Fruit fly (Drosophila melanogaster) whole organism, embryonic: ENCODE data around the gene CG12177.

Source experiments
- Bteb2 ChIP-seq: fragments of 200-800 bp; sonication (Bioruptor generic); optimal IDR thresholded peaks from 2 replicates; lab custom pipeline; 2016; ENCODE audit warnings: missing biosample characterization, missing genetic modification characterization
- CG1024 ChIP-seq: fragments of 200-800 bp; sonication (Bioruptor generic); IDR thresholded peaks from 2 replicates; pipeline ENCODE4 v1.3.6; 2022; ENCODE audit warnings: missing biosample characterization, missing genetic modification characterization
- CG10274 ChIP-seq: fragments of 200-800 bp; sonication (Bioruptor generic); optimal IDR thresholded peaks from 3 replicates; lab custom pipeline; 2017; ENCODE audit warnings: missing biosample characterization, mild to moderate bottlenecking, missing genetic modification characterization
- CG12071 ChIP-seq: fragments of 200-800 bp; sonication (Bioruptor generic); optimal IDR thresholded peaks from 3 replicates; lab custom pipeline; 2018; ENCODE audit warnings: missing biosample characterization, mild to moderate bottlenecking, missing genetic modification characterization
- CG13287 ChIP-seq: fragments of 200-800 bp; sonication (Bioruptor generic); IDR thresholded peaks from 2 replicates; pipeline ENCODE4 v1.3.6; 2022; ENCODE audit warnings: missing biosample characterization, missing genetic modification characterization; ENCODE audit not compliant: partially characterized antibody
- CG13424 ChIP-seq: fragments of 200-800 bp; sonication (Bioruptor generic); optimal IDR thresholded peaks from 2 replicates; lab custom pipeline; 2019; ENCODE audit warnings: missing biosample characterization, mild to moderate bottlenecking, missing genetic modification characterization, moderate library complexity
- CG14667 ChIP-seq: fragments of 200-800 bp; sonication (Bioruptor generic); IDR thresholded peaks from 2 replicates; pipeline ENCODE4 v1.3.6; 2022; ENCODE audit warnings: missing biosample characterization, missing genetic modification characterization
- CG15696 ChIP-seq: fragments of 200-800 bp; sonication (Bioruptor generic); optimal IDR thresholded peaks from 2 replicates; lab custom pipeline; 2019; ENCODE audit warnings: missing biosample characterization, mild to moderate bottlenecking, missing genetic modification characterization, moderate library complexity
- CG1647 ChIP-seq: fragments of 200-800 bp; sonication (Bioruptor generic); optimal IDR thresholded peaks from 3 replicates; lab custom pipeline; 2016; ENCODE audit warnings: missing biosample characterization, missing genetic modification characterization
- CG16779 ChIP-seq: fragments of 200-800 bp; sonication (Bioruptor generic); IDR thresholded peaks from 2 replicates; pipeline ENCODE4 v1.3.6; 2022; ENCODE audit warnings: missing biosample characterization, missing genetic modification characterization
- CG17328 ChIP-seq: fragments of 200-800 bp; sonication (Bioruptor generic); IDR thresholded peaks from 2 replicates; pipeline ENCODE4 v1.3.6; 2022; ENCODE audit warnings: missing biosample characterization, missing genetic modification characterization
- CG2202 ChIP-seq: fragments of 200-800 bp; sonication (Bioruptor generic); optimal IDR thresholded peaks from 2 replicates; lab custom pipeline; 2018; ENCODE audit warnings: missing biosample characterization, mild to moderate bottlenecking, missing genetic modification characterization
- CG34376 ChIP-seq: fragments of 200-800 bp; sonication (Bioruptor generic); optimal IDR thresholded peaks from 2 replicates; lab custom pipeline; 2018; ENCODE audit warnings: missing biosample characterization, mild to moderate bottlenecking, missing genetic modification characterization
- CG3995 ChIP-seq: fragments of 200-800 bp; sonication (Bioruptor generic); optimal IDR thresholded peaks from 3 replicates; lab custom pipeline; 2016; ENCODE audit warnings: missing biosample characterization, missing genetic modification characterization
- CG6765 ChIP-seq: fragments of 200-800 bp; sonication (Bioruptor generic); optimal IDR thresholded peaks from 3 replicates; lab custom pipeline; 2017; ENCODE audit warnings: missing biosample characterization, mild to moderate bottlenecking, missing genetic modification characterization
- CG6791 ChIP-seq: fragments of 200-800 bp; sonication (Bioruptor generic); IDR thresholded peaks from 3 replicates; pipeline ENCODE4 v1.3.6; 2022; ENCODE audit warnings: missing biosample characterization, missing genetic modification characterization; ENCODE audit not compliant: partially characterized antibody
- CG7928 ChIP-seq: fragments of 200-800 bp; sonication (Bioruptor generic); optimal IDR thresholded peaks from 2 replicates; lab custom pipeline; 2017; ENCODE audit warnings: missing biosample characterization, mild to moderate bottlenecking, missing genetic modification characterization
- CG7987 ChIP-seq: fragments of 200-800 bp; sonication (Bioruptor generic); optimal IDR thresholded peaks from 2 replicates; lab custom pipeline; 2018; ENCODE audit warnings: missing biosample characterization, mild to moderate bottlenecking, missing genetic modification characterization, moderate library complexity
- CG8359 ChIP-seq: fragments of 200-800 bp; sonication (Bioruptor generic); optimal IDR thresholded peaks from 2 replicates; lab custom pipeline; 2017; ENCODE audit warnings: missing biosample characterization, mild to moderate bottlenecking, missing genetic modification characterization, borderline replicate concordance
- CG9437 ChIP-seq: fragments of 200-800 bp; sonication (Bioruptor generic); optimal IDR thresholded peaks from 2 replicates; lab custom pipeline; 2018; ENCODE audit warnings: missing biosample characterization, mild to moderate bottlenecking, missing genetic modification characterization
- CHES-1-like ChIP-seq: fragments of 200-800 bp; sonication (Bioruptor generic); optimal IDR thresholded peaks from 2 replicates; lab custom pipeline; 2016; ENCODE audit warnings: missing biosample characterization, missing genetic modification characterization
- CrebB ChIP-seq: fragments of 200-800 bp; sonication (Bioruptor generic); optimal IDR thresholded peaks from 3 replicates; lab custom pipeline; 2018; ENCODE audit warnings: missing biosample characterization, mild to moderate bottlenecking, missing genetic modification characterization
- D ChIP-seq, 2 experiments: fragments of 200-800 bp in 1 of 2; fragments of >200 bp in 1 of 2; sonication (Bioruptor generic) in 1 of 2; optimal IDR thresholded peaks; 2 replicates in 1 of 2; 3 replicates in 1 of 2; lab custom pipeline; 2017; ENCODE audit warnings: mild to moderate bottlenecking in 1 of 2, missing biosample characterization in 1 of 2, missing genetic modification characterization in 1 of 2, missing genetic modification reagents in 1 of 2
- Dll ChIP-seq: fragments of 200-800 bp; sonication (Bioruptor generic); IDR thresholded peaks from 4 replicates; pipeline ENCODE4 v1.3.6; 2022; ENCODE audit warnings: missing biosample characterization, missing genetic modification characterization; ENCODE audit not compliant: partially characterized antibody
- Dp ChIP-seq: fragments of 200-800 bp; sonication (Bioruptor generic); optimal IDR thresholded peaks from 2 replicates; lab custom pipeline; 2018; ENCODE audit warnings: missing biosample characterization, mild to moderate bottlenecking, missing genetic modification characterization, moderate library complexity
- Drgx ChIP-seq: fragments of 200-800 bp; sonication (Bioruptor generic); IDR thresholded peaks from 2 replicates; pipeline ENCODE4 v1.3.6; 2022; ENCODE audit warnings: missing biosample characterization, missing genetic modification characterization
- ERR ChIP-seq: fragments of 200-800 bp; sonication (Bioruptor generic); optimal IDR thresholded peaks from 2 replicates; lab custom pipeline; 2016; ENCODE audit warnings: missing biosample characterization, missing genetic modification characterization
- HHEX ChIP-seq: fragments of 200-800 bp; sonication (Bioruptor generic); optimal IDR thresholded peaks from 3 replicates; lab custom pipeline; 2017; ENCODE audit warnings: missing biosample characterization, mild to moderate bottlenecking, missing genetic modification characterization, missing genetic modification reagents
- Hand ChIP-seq: fragments of 200-800 bp; sonication (Bioruptor generic); optimal IDR thresholded peaks from 2 replicates; lab custom pipeline; 2017; ENCODE audit warnings: mild to moderate bottlenecking, missing biosample characterization, missing genetic modification reagents, missing genetic modification characterization
- Mad ChIP-seq: fragments of 200-800 bp; sonication (Bioruptor generic); optimal IDR thresholded peaks from 2 replicates; lab custom pipeline; 2016; ENCODE audit warnings: missing biosample characterization, missing genetic modification characterization
- Meics ChIP-seq: fragments of 200-800 bp; sonication (Bioruptor generic); optimal IDR thresholded peaks from 2 replicates; lab custom pipeline; 2017; ENCODE audit warnings: missing biosample characterization, mild to moderate bottlenecking, missing genetic modification characterization
- Mes4 ChIP-seq: fragments of 200-800 bp; sonication (Bioruptor generic); optimal IDR thresholded peaks from 2 replicates; lab custom pipeline; 2016; ENCODE audit warnings: missing biosample characterization, missing genetic modification characterization
- Myb ChIP-seq: fragments of 200-800 bp; sonication (Bioruptor generic); optimal IDR thresholded peaks from 2 replicates; lab custom pipeline; 2016; ENCODE audit warnings: missing biosample characterization, missing genetic modification characterization
- NFAT ChIP-seq: fragments of 200-800 bp; sonication (Bioruptor generic); IDR thresholded peaks from 2 replicates; pipeline ENCODE4 v1.3.6; 2022; ENCODE audit warnings: missing biosample characterization, missing genetic modification characterization
- Nf-YC ChIP-seq: fragments of 200-800 bp; optimal IDR thresholded peaks from 3 replicates; lab custom pipeline; 2019; ENCODE audit warnings: missing biosample characterization, mild to moderate bottlenecking, missing genetic modification characterization, moderate library complexity
- bbx ChIP-seq: fragments of 200-800 bp; sonication (Bioruptor generic); IDR thresholded peaks from 2 replicates; pipeline ENCODE4 v1.3.6; 2022; ENCODE audit warnings: missing biosample characterization, missing genetic modification characterization; ENCODE audit not compliant: partially characterized antibody
- ftz-f1 ChIP-seq: fragments of 200-800 bp; sonication (Bioruptor generic); optimal IDR thresholded peaks from 2 replicates; lab custom pipeline; 2016; ENCODE audit warnings: missing biosample characterization, missing genetic modification characterization
- grau ChIP-seq: fragments of 200-800 bp; optimal IDR thresholded peaks from 3 replicates; lab custom pipeline; 2019; ENCODE audit warnings: missing biosample characterization, mild to moderate bottlenecking, missing genetic modification characterization, moderate library complexity
- gro ChIP-seq: fragments of 200-800 bp; sonication (Bioruptor generic); optimal IDR thresholded peaks from 2 replicates; lab custom pipeline; 2016; ENCODE audit warnings: missing biosample characterization, missing genetic modification characterization
- gsb ChIP-seq: fragments of 200-800 bp; sonication (Bioruptor generic); IDR thresholded peaks from 2 replicates; pipeline ENCODE4 v1.3.6; 2022; ENCODE audit warnings: missing biosample characterization, missing genetic modification characterization
- h ChIP-seq: fragments of >200 bp; optimal IDR thresholded peaks from 2 replicates; lab custom pipeline; 2017
- jigr1 ChIP-seq: fragments of 200-800 bp; sonication (Bioruptor generic); IDR thresholded peaks from 3 replicates; pipeline ENCODE4 v1.3.6; 2022; ENCODE audit warnings: missing biosample characterization, missing genetic modification characterization
- kni ChIP-seq: fragments of 200-800 bp; sonication (Bioruptor generic); optimal IDR thresholded peaks from 3 replicates; lab custom pipeline; 2017; ENCODE audit warnings: mild to moderate bottlenecking, missing biosample characterization, missing genetic modification reagents, missing genetic modification characterization
- org-1 ChIP-seq: fragments of 200-800 bp; sonication (Bioruptor generic); optimal IDR thresholded peaks from 2 replicates; lab custom pipeline; 2017; ENCODE audit warnings: missing biosample characterization, missing genetic modification characterization
- p53 ChIP-seq: fragments of 200-800 bp; sonication (Bioruptor generic); optimal IDR thresholded peaks from 2 replicates; lab custom pipeline; 2016; ENCODE audit warnings: missing biosample characterization, missing genetic modification characterization
- so ChIP-seq: fragments of 200-800 bp; sonication (Bioruptor generic); IDR thresholded peaks from 3 replicates; pipeline ENCODE4 v1.3.6; 2022; ENCODE audit warnings: missing biosample characterization, missing genetic modification characterization
- sqz ChIP-seq: fragments of 200-800 bp; sonication (Bioruptor generic); optimal IDR thresholded peaks from 3 replicates; lab custom pipeline; 2018; ENCODE audit warnings: missing biosample characterization, mild to moderate bottlenecking, missing genetic modification characterization
- unpg ChIP-seq: fragments of 200-800 bp; sonication (Bioruptor generic); optimal IDR thresholded peaks from 3 replicates; lab custom pipeline; 2018; ENCODE audit warnings: missing biosample characterization, mild to moderate bottlenecking, missing genetic modification characterization, moderate library complexity
- yki ChIP-seq: fragments of >200 bp; optimal IDR thresholded peaks from 3 replicates; lab custom pipeline; 2018
- z ChIP-seq: fragments of 200-800 bp; sonication (Bioruptor generic); IDR thresholded peaks from 3 replicates; pipeline ENCODE4 v1.3.6; 2022; ENCODE audit warnings: missing biosample characterization, missing genetic modification characterization

Gene CG12177

DNA sequence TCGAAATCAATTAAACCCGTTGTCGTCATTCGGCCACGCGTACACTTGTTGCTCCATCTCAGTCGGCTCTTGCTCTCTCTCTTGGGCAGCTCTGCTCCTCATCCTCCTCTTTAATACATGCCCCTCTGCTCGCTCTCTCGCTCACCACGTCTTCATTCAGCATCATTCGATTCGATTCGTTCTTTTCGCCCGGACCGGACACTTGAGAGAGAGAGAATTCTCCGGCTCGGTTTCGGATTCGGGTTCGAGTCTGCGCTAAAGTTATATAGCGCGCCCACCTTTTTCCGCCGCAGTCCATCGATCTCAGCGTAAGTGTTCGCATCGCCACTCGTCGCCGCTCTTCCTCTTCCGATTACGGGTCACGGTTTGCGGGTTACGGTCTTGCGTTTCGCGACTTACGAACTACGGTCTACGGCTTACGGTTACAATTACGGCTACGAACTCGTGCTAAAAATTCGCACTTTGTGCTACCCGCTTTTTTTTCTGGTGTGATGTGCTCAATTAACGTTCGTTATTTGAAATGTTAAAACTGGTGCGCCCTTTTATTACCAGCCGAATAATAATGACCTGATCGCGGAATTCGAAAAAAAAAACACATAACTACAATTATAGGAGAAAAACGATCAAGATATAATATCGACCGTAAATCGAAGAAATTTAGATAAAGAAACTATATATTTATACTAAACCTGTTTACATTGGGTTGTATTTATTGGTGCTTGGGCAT, 38.2 kb downstream of the CG12177 start (continued):
- TF ChIP-seq ftz-f1 (GFP tag; lab: Kevin White, UChicago) (peak; percentile 77), Mes4 (GFP tag; lab: Kevin White, UChicago) (no peak), CG1024 (GFP tag; lab: Robert Waterston, UW) (no peak), Myb (GFP tag; lab: Kevin White, UChicago) (no peak), unpg (peak; percentile 0), yki (lab: Kevin White, UChicago) (peak; percentile 52), HHEX (GFP tag; lab: Kevin White, UChicago) (no peak), CG9437 (GFP tag; lab: Kevin White, UChicago) (peak; percentile 74), h (no peak), org-1 (GFP tag; lab: Kevin White, UChicago) (no peak), CG6765 (GFP tag; lab: Kevin White, UChicago) (peak; percentile 26), Meics (GFP tag; lab: Kevin White, UChicago) (no peak), D (optimal IDR thresholded peaks at IDR 0.05; lab: Kevin White, UChicago) (no peak), D (GFP tag; optimal IDR thresholded peaks at IDR 0.05; lab: Kevin White, UChicago) (no peak), grau (no peak), so (GFP tag; lab: Robert Waterston, UW) (peak; percentile 25; the same call in 2 of the 3 replicates), CrebB (no peak), CG3995 (GFP tag; lab: Kevin White, UChicago) (peak; percentile 86), sqz (no peak), CG16779 (GFP tag; lab: Robert Waterston, UW) (no peak), CG34376 (GFP tag; lab: Kevin White, UChicago) (peak; percentile 50), p53 (GFP tag; lab: Kevin White, UChicago) (no peak), Hand (GFP tag; lab: Kevin White, UChicago) (no peak), NFAT (peak; percentile 55; the same call in 1 of the 2 replicates), gro (peak; percentile 52), Drgx (GFP tag; lab: Robert Waterston, UW) (no peak), bbx (peak; percentile 28; the same call in 1 of the 2 replicates), CG2202 (tag; lab: Kevin White, UChicago) (no peak), Mad (GFP tag; lab: Kevin White, UChicago) (no peak), Nf-YC (tag; lab: Kevin White, UChicago) (peak; percentile 56), CG15696 (tag; lab: Kevin White, UChicago) (no peak), CG7928 (GFP tag; lab: Kevin White, UChicago) (no peak), CG1647 (GFP tag; lab: Kevin White, UChicago) (no peak), CG13424 (tag; lab: Kevin White, UChicago) (no peak), CG14667 (no peak), z (no peak), CG10274 (no peak), CG17328 (GFP tag; lab: Robert Waterston, UW) (0 out of 2 replicates have a peak, but pooled peaks have one; percentile 16), kni (GFP tag; lab: Kevin White, UChicago) (no peak), Bteb2 (no peak), CG12071 (GFP tag; lab: Kevin White, UChicago) (no peak), gsb (GFP tag; lab: Robert Waterston, UW) (no peak), CG6791 (GFP tag; lab: Robert Waterston, UW) (no peak), jigr1 (GFP tag; lab: Robert Waterston, UW) (no peak), CHES-1-like (GFP tag; lab: Kevin White, UChicago) (peak; percentile 4), ERR (GFP tag; lab: Kevin White, UChicago) (no peak), Dp (GFP tag; lab: Kevin White, UChicago) (no peak), CG13287 (GFP tag; lab: Robert Waterston, UW) (peak; percentile 28; the same call in 1 of the 2 replicates), Dll (GFP tag; lab: Robert Waterston, UW) (peak; percentile 36; the same call in 2 of the 4 replicates), CG8359 (no peak), CG7987 (peak; percentile 36)
